Worm (Caenorhabditis elegans): ENCODE results near the gene msrp-3.
A peak's percentile ranks its signal among the peaks of the same experiment; 100 is the strongest.

msrp-3 gene

ce11 chrII:786938-787337 is 27.7 kb downstream of the msrp-3 start, which contains the start of gene F46F5.16:
Gene F46F5.16, plus strand, starts transcription at chrII:787238.
- TF ChIP-seq unc-55 (GFP tag; optimal IDR thresholded peaks at IDR 0.05) (no peak), ceh-2 (tag; optimal IDR thresholded peaks at IDR 0.05) (no peak), sdc-2 (tag; optimal IDR thresholded peaks at IDR 0.05) (no peak), ztf-16 (tag; optimal IDR thresholded peaks at IDR 0.05) (no peak), mec-3 (tag; optimal IDR thresholded peaks at IDR 0.05; ENCODE audit: borderline replicate concordance) (no peak), T23F11.4 (GFP tag; optimal IDR thresholded peaks at IDR 0.05) (no peak)

ce11 chrII:783532-783931 is 31.1 kb downstream of the msrp-3 start, which contains the start of gene Y39F10A.6:
Gene Y39F10A.6, minus strand, starts transcription at chrII:783632.
- TF ChIP-seq hlh-15 (tag; optimal IDR thresholded peaks at IDR 0.05) (no peak), ceh-48 (tag; optimal IDR thresholded peaks at IDR 0.05) (no peak), ets-4 (tag; optimal IDR thresholded peaks at IDR 0.05) (no peak), ceh-18 (tag; optimal IDR thresholded peaks at IDR 0.05) (no peak), ceh-9 (tag; optimal IDR thresholded peaks at IDR 0.05) (no peak), nfya-1 (tag; optimal IDR thresholded peaks at IDR 0.05) (no peak), elt-4 (tag; optimal IDR thresholded peaks at IDR 0.05) (no peak), ceh-24 (tag; optimal IDR thresholded peaks at IDR 0.05) (no peak), mec-3 (tag; optimal IDR thresholded peaks at IDR 0.05; ENCODE audit: borderline replicate concordance) (no peak), lim-6 (tag; optimal IDR thresholded peaks at IDR 0.05) (no peak), Y22D7AL.16 (tag; optimal IDR thresholded peaks at IDR 0.05) (no peak)

ce11 chrII:782903-783302 is 31.7 kb downstream of the msrp-3 start, which contains the start of gene Y39F10A.3:
Gene Y39F10A.3, minus strand, starts transcription at chrII:783003.
- TF ChIP-seq elt-2 (tag; optimal IDR thresholded peaks at IDR 0.05) (no peak), pax-1 (tag; optimal IDR thresholded peaks at IDR 0.05) (no peak), dve-1 (tag; optimal IDR thresholded peaks at IDR 0.05) (no peak), hlh-6 (tag; optimal IDR thresholded peaks at IDR 0.05) (no peak), sox-2 (GFP tag; IDR thresholded peaks at IDR 0.05) (no peak)

- TF ChIP-seq zip-5 (tag; optimal IDR thresholded peaks at IDR 0.05) (no peak), pqm-1 (tag; optimal IDR thresholded peaks at IDR 0.05) (no peak), ceh-2 (tag; optimal IDR thresholded peaks at IDR 0.05) (no peak), ceh-18 (tag; optimal IDR thresholded peaks at IDR 0.05) (no peak), rnt-1 (tag; optimal IDR thresholded peaks at IDR 0.05) (no peak), ahr-1 (tag; optimal IDR thresholded peaks at IDR 0.05) (no peak), elt-2 (tag; optimal IDR thresholded peaks at IDR 0.05) (no peak), nhr-232 (tag; optimal IDR thresholded peaks at IDR 0.05) (no peak), pag-3 (tag; optimal IDR thresholded peaks at IDR 0.05; ENCODE audit: borderline replicate concordance) (no peak), ceh-22 (tag; optimal IDR thresholded peaks at IDR 0.05) (no peak), dve-1 (tag; optimal IDR thresholded peaks at IDR 0.05) (no peak), pros-1 (tag; optimal IDR thresholded peaks at IDR 0.05) (no peak)
Measured at ce11 chrII:775033-775432, 39.6 kb downstream of the msrp-3 start, which contains the start of gene Y39F10A.1. Gene Y39F10A.1, plus strand, starts transcription at chrII:775333.

- no peak for TF ChIP-seq sox-4 (tag; optimal IDR thresholded peaks at IDR 0.05)
- TF ChIP-seq unc-42 (tag; optimal IDR thresholded peaks at IDR 0.05): peak; percentile 35
Measured at ce11 chrII:773830-774229, 40.8 kb downstream of the msrp-3 start.

- TF ChIP-seq pros-1 (tag; optimal IDR thresholded peaks at IDR 0.05) (no peak), pag-3 (tag; optimal IDR thresholded peaks at IDR 0.05; ENCODE audit: borderline replicate concordance) (no peak), ceh-2 (tag; optimal IDR thresholded peaks at IDR 0.05) (no peak), ceh-30 (tag; optimal IDR thresholded peaks at IDR 0.05) (no peak), odd-2 (tag; optimal IDR thresholded peaks at IDR 0.05) (no peak), ceh-6 (GFP tag; optimal IDR thresholded peaks at IDR 0.05) (no peak), ahr-1 (tag; optimal IDR thresholded peaks at IDR 0.05) (no peak), ceh-24 (tag; optimal IDR thresholded peaks at IDR 0.05) (no peak), elt-2 (tag; optimal IDR thresholded peaks at IDR 0.05) (no peak), ztf-16 (tag; optimal IDR thresholded peaks at IDR 0.05) (no peak), sdc-2 (tag; optimal IDR thresholded peaks at IDR 0.05) (no peak), ceh-45 (GFP tag; IDR thresholded peaks at IDR 0.05) (no peak)
Measured at ce11 chrII:770253-770652, 44.4 kb downstream of the msrp-3 start, which contains the start of gene C08G5.6. Gene C08G5.6, plus strand, starts transcription at chrII:770553.
